Worm (Caenorhabditis elegans): ENCODE measurements around the gene R12B2.3.

R12B2.3 gene

DNA sequence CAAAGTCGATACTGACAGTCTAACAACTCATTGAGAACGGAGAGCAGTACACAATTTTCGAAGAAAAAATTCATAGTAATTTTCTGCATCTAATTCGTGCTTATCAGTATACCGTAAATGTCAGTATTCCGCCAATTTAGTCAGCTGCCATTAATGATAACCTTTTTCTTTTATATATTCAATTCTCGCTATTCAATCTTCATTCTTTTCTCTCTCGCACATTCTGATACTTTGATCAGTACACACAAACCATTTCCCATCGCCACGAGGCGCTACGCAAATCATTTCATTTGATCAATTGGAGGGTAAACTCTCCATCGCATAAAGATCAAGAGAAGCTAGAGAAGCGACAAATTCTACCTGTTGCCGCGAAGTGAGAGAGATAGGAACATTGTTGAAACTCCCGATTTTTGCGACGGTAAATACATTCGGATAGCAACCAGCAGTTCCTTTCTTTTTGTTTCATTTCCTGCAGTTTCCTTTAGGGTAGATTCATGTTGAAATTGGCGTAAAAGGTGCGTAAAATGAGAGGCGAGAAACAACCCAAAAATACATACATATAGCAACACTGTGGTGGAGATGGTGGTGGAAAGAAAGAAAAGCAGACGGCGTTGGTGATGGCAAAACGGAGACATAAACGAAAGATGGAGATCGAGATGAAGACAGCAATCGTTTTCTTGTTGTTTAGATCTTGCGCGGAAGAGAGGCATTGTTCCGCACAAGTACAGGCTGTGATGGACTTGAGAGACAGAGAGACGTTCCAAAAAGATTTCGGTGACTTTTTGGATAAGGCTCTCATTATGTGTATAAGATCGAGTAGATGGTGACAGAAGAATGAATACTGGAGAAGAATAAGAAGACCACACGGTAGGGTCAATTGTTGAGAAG, 33.0 kb downstream of the R12B2.3 start:
- TF ChIP-seq sea-2 (GFP tag; optimal IDR thresholded peaks at IDR 0.05): no peak
- TF ChIP-seq ceh-9 (tag; optimal IDR thresholded peaks at IDR 0.05): no peak
- TF ChIP-seq nhr-77 (tag; optimal IDR thresholded peaks at IDR 0.05): no peak
- TF ChIP-seq ama-1 (optimal IDR thresholded peaks at IDR 0.05): peak; percentile 73
- peak; percentile 11 for TF ChIP-seq mdl-1 (tag; optimal IDR thresholded peaks at IDR 0.05)
- TF ChIP-seq jun-1 (tag; optimal IDR thresholded peaks at IDR 0.05): peak; percentile 35
- TF ChIP-seq elt-2 (tag; optimal IDR thresholded peaks at IDR 0.05): peak; percentile 95
- TF ChIP-seq daf-12 (tag; optimal IDR thresholded peaks at IDR 0.05): no peak
- no peak for TF ChIP-seq elt-3 (tag; optimal IDR thresholded peaks at IDR 0.05)
- peak; percentile 93 for TF ChIP-seq pqm-1 (tag; optimal IDR thresholded peaks at IDR 0.05)
- peak; percentile 75 for TF ChIP-seq pha-4 (tag; optimal IDR thresholded peaks at IDR 0.05)
- peak; percentile 44 for TF ChIP-seq nhr-43 (tag; optimal IDR thresholded peaks at IDR 0.05; ENCODE audit: poor library complexity, severe bottlenecking)
- TF ChIP-seq nhr-23 (tag; optimal IDR thresholded peaks at IDR 0.05): peak; percentile 46
- no peak for TF ChIP-seq nhr-237 (tag; optimal IDR thresholded peaks at IDR 0.05)
- peak; percentile 53 for TF ChIP-seq lsy-12 (tag; optimal IDR thresholded peaks at IDR 0.05)
- TF ChIP-seq elt-1 (tag; optimal IDR thresholded peaks at IDR 0.05): peak; percentile 59
- TF ChIP-seq ZK546.5 (tag; optimal IDR thresholded peaks at IDR 0.05): no peak
- peak; percentile 14 for TF ChIP-seq nfya-1 (tag; optimal IDR thresholded peaks at IDR 0.05; ENCODE audit: insufficient read depth)
- no peak for TF ChIP-seq zag-1 (tag; optimal IDR thresholded peaks at IDR 0.05)
- no peak for TF ChIP-seq skn-1 (tag; optimal IDR thresholded peaks at IDR 0.05)
- no peak for TF ChIP-seq nhr-76 (tag; optimal IDR thresholded peaks at IDR 0.05)

- TF ChIP-seq elt-3 (tag; optimal IDR thresholded peaks at IDR 0.05): peak in 1 of 3 experiments; percentile 10
- TF ChIP-seq ztf-4 (tag; optimal IDR thresholded peaks at IDR 0.05): no peak
- no peak for TF ChIP-seq ZK546.5 (tag; optimal IDR thresholded peaks at IDR 0.05)
- no peak for TF ChIP-seq nhr-76 (tag; optimal IDR thresholded peaks at IDR 0.05)
- TF ChIP-seq skn-1 (tag; optimal IDR thresholded peaks at IDR 0.05): no peak
- no peak for TF ChIP-seq egl-5 (tag; optimal IDR thresholded peaks at IDR 0.05)
- peak; percentile 61 for TF ChIP-seq nhr-23 (tag; optimal IDR thresholded peaks at IDR 0.05)
- TF ChIP-seq egl-27 (tag; optimal IDR thresholded peaks at IDR 0.05): no peak
- TF ChIP-seq ceh-16 (tag; optimal IDR thresholded peaks at IDR 0.05): no peak
- TF ChIP-seq nfya-1 (tag; optimal IDR thresholded peaks at IDR 0.05; ENCODE audit: insufficient read depth): no peak
- TF ChIP-seq jun-1 (tag; optimal IDR thresholded peaks at IDR 0.05): peak; percentile 31
- peak; percentile 69 for TF ChIP-seq nhr-43 (tag; optimal IDR thresholded peaks at IDR 0.05; ENCODE audit: poor library complexity, severe bottlenecking)
- no peak for TF ChIP-seq aly-2 (tag; optimal IDR thresholded peaks at IDR 0.05)
- no peak for TF ChIP-seq nhr-11 (tag; optimal IDR thresholded peaks at IDR 0.05)
- peak; percentile 76 for TF ChIP-seq elt-2 (tag; optimal IDR thresholded peaks at IDR 0.05)
- no peak for TF ChIP-seq ztf-11 (tag; optimal IDR thresholded peaks at IDR 0.05)
- TF ChIP-seq R02D3.7 (tag; optimal IDR thresholded peaks at IDR 0.05): no peak
- TF ChIP-seq zag-1 (tag; optimal IDR thresholded peaks at IDR 0.05): no peak
- no peak for TF ChIP-seq unc-39 (tag; optimal IDR thresholded peaks at IDR 0.05)
- TF ChIP-seq fkh-2 (tag; optimal IDR thresholded peaks at IDR 0.05): no peak
- TF ChIP-seq fkh-10 (GFP tag; optimal IDR thresholded peaks at IDR 0.05): no peak
- TF ChIP-seq elt-1 (tag; optimal IDR thresholded peaks at IDR 0.05): no peak
- no peak for TF ChIP-seq nhr-12 (tag; optimal IDR thresholded peaks at IDR 0.05)
- no peak for TF ChIP-seq nhr-237 (tag; optimal IDR thresholded peaks at IDR 0.05)
- TF ChIP-seq snpc-4 (tag; optimal IDR thresholded peaks at IDR 0.05): no peak
- no peak for TF ChIP-seq sea-2 (GFP tag; optimal IDR thresholded peaks at IDR 0.05)
- no peak for TF ChIP-seq eor-1 (tag; optimal IDR thresholded peaks at IDR 0.05)
- no peak for TF ChIP-seq pha-4 (tag; optimal IDR thresholded peaks at IDR 0.05)
- no peak for TF ChIP-seq fos-1 (tag; optimal IDR thresholded peaks at IDR 0.05)
- TF ChIP-seq nhr-67 (tag; optimal IDR thresholded peaks at IDR 0.05): no peak
- TF ChIP-seq pqm-1 (tag; optimal IDR thresholded peaks at IDR 0.05): peak; percentile 83
- TF ChIP-seq lin-39 (tag; optimal IDR thresholded peaks at IDR 0.05): no peak
- TF ChIP-seq ceh-9 (tag; optimal IDR thresholded peaks at IDR 0.05): no peak
- no peak for TF ChIP-seq tbx-2 (tag; optimal IDR thresholded peaks at IDR 0.05)
- TF ChIP-seq lsy-12 (tag; optimal IDR thresholded peaks at IDR 0.05): no peak
- TF ChIP-seq ceh-28 (tag; optimal IDR thresholded peaks at IDR 0.05): peak; percentile 83
Observed at ce11 chrIII:5839147-5839546, 33.8 kb downstream of the R12B2.3 start.

All from whole organism, L3 larva.